ENCODE assay signal across 5 fruit fly cellular contexts in the genomic region with DNA sequence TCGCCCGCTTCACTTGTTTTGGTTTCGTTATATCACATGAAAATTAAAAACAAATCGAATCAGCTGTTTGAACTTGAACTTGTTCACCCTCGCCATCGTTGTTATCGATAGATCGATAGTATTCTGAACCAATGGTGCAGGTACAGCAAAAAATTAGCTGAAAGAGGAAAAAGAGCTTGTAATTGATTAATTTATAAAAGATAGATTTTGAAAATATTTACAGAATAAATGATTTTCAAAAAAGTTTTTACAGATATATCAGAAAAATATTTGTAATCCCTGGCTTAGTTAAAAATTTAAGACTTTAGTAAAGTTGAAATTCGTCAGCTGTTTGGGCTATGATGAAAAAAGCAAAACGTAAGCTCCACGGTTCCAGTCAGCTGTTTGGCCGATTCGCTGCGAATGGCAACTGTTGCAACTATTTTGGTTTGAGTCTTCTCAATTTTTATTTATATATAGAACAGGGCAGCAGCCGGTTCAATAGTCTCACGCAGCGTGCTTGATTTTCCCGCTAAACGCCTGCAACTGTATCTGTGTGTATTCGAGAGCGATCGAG.
TF ChIP-seq lines count a peak whose summit lies in the region.

CG11035 (minus strand) TSS at position 87 of the 556 bp plus-strand sequence.
unc-45 (plus strand) TSS at position 379 of the 556 bp plus-strand sequence.

- no peak for TF ChIP-seq CTCF in whole organism, embryonic (GFP tag; optimal IDR thresholded peaks at IDR 0.05; lab: Kevin White, UChicago)

TF ChIP-seq in whole organism, adult, 20 proteins besides CTCF, POLR2A, EP300 and RAD21 (continues in another document):
- no peak for TF ChIP-seq CG5204 (GFP tag; optimal IDR thresholded peaks at IDR 0.05; lab: Kevin White, UChicago)
- peak; percentile 28 for TF ChIP-seq Crg-1 (GFP tag; optimal IDR thresholded peaks at IDR 0.05; lab: Kevin White, UChicago)
- peak; percentile 63 for TF ChIP-seq CG11617 (GFP tag; optimal IDR thresholded peaks at IDR 0.05; lab: Kevin White, UChicago)
- TF ChIP-seq CG14711 (tag; optimal IDR thresholded peaks at IDR 0.05; lab: Kevin White, UChicago), result peak; percentile 53
- peak; percentile 33 for TF ChIP-seq CG7101 (tag; optimal IDR thresholded peaks at IDR 0.05; lab: Kevin White, UChicago)
- peak; percentile 29 for TF ChIP-seq CG33017 (tag; optimal IDR thresholded peaks at IDR 0.05; lab: Kevin White, UChicago)
- TF ChIP-seq CG7045 (GFP tag; optimal IDR thresholded peaks at IDR 0.05; lab: Kevin White, UChicago), result peak; percentile 51
- TF ChIP-seq Clk (GFP tag; optimal IDR thresholded peaks at IDR 0.05; lab: Kevin White, UChicago), result no peak
- no peak for TF ChIP-seq CG12768 (GFP tag; optimal IDR thresholded peaks at IDR 0.05; lab: Kevin White, UChicago)
- TF ChIP-seq CG1620 (GFP tag; optimal IDR thresholded peaks at IDR 0.05; lab: Kevin White, UChicago), result peak; percentile 14
- TF ChIP-seq pad (GFP tag; optimal IDR thresholded peaks at IDR 0.05; lab: Kevin White, UChicago), result peak; percentile 18
- no peak for TF ChIP-seq Hr96 (GFP tag; optimal IDR thresholded peaks at IDR 0.05; lab: Kevin White, UChicago)
- peak; percentile 10 for TF ChIP-seq cic (GFP tag; optimal IDR thresholded peaks at IDR 0.05; lab: Kevin White, UChicago)
- no peak for TF ChIP-seq ovo (GFP tag; optimal IDR thresholded peaks at IDR 0.05; lab: Kevin White, UChicago)
- peak; percentile 62 for TF ChIP-seq Mnt (GFP tag; optimal IDR thresholded peaks at IDR 0.05; lab: Kevin White, UChicago)
- peak; percentile 64 for TF ChIP-seq tj (GFP tag; optimal IDR thresholded peaks at IDR 0.05; lab: Kevin White, UChicago)
- peak; percentile 70 for TF ChIP-seq bab1 (GFP tag; optimal IDR thresholded peaks at IDR 0.05; lab: Kevin White, UChicago)

TF ChIP-seq in whole organism, embryonic, 481 proteins besides CTCF, POLR2A, EP300 and RAD21 (continues in another document):
- TF ChIP-seq CG10654 (GFP tag; optimal IDR thresholded peaks at IDR 0.05; lab: Kevin White, UChicago) (peak; percentile 16), esg (GFP tag; conservative IDR thresholded peaks at IDR 0.05; lab: Robert Waterston, UW) (no peak), psq (GFP tag; optimal IDR thresholded peaks at IDR 0.05; lab: Kevin White, UChicago) (no peak), CG11085 (GFP tag; IDR thresholded peaks at IDR 0.05; lab: Robert Waterston, UW) (no peak), zfh2 (GFP tag; optimal IDR thresholded peaks at IDR 0.05; lab: Kevin White, UChicago) (no peak), emc (GFP tag; optimal IDR thresholded peaks at IDR 0.05; lab: Kevin White, UChicago) (no peak), unpg (GFP tag; optimal IDR thresholded peaks at IDR 0.05; lab: Kevin White, UChicago) (peak; percentile 27), CG15514 (GFP tag; optimal IDR thresholded peaks at IDR 0.05; lab: Kevin White, UChicago) (peak; percentile 99), trem (tag; optimal IDR thresholded peaks at IDR 0.05; lab: Kevin White, UChicago) (peak; percentile 41), CG13287 (GFP tag; IDR thresholded peaks at IDR 0.05; lab: Robert Waterston, UW; ENCODE audit: partially characterized antibody) (peak; percentile 83), pnt (GFP tag; optimal IDR thresholded peaks at IDR 0.05; lab: Kevin White, UChicago) (no peak), sc (optimal IDR thresholded peaks at IDR 0.05; lab: Kevin White, UChicago) (no peak), sc (GFP tag; optimal IDR thresholded peaks at IDR 0.05; lab: Kevin White, UChicago) (no peak), HHEX (GFP tag; optimal IDR thresholded peaks at IDR 0.05; lab: Kevin White, UChicago) (no peak), CG1603 (tag; optimal IDR thresholded peaks at IDR 0.05; lab: Kevin White, UChicago) (no peak), rib (GFP tag; IDR thresholded peaks at IDR 0.05; lab: Robert Waterston, UW) (no peak), CG2120 (GFP tag; optimal IDR thresholded peaks at IDR 0.05; lab: Kevin White, UChicago) (peak; percentile 59)

TF ChIP-seq in whole organism, prepupa, 60 proteins besides CTCF, POLR2A, EP300 and RAD21 (continues in another document):
- TF ChIP-seq acj6 (GFP tag; optimal IDR thresholded peaks at IDR 0.05; lab: Kevin White, UChicago) (no peak), achi (GFP tag; optimal IDR thresholded peaks at IDR 0.05; lab: Kevin White, UChicago) (peak; percentile 26), dsx (GFP tag; optimal IDR thresholded peaks at IDR 0.05; lab: Kevin White, UChicago; ENCODE audit: poor library complexity, severe bottlenecking) (peak; percentile 68), Smox (GFP tag; optimal IDR thresholded peaks at IDR 0.05; lab: Kevin White, UChicago) (peak; percentile 31), CG1621 (tag; optimal IDR thresholded peaks at IDR 0.05; lab: Kevin White, UChicago) (no peak), salr (GFP tag; optimal IDR thresholded peaks at IDR 0.05; lab: Kevin White, UChicago) (no peak), Eip93F (GFP tag; optimal IDR thresholded peaks at IDR 0.05; lab: Kevin White, UChicago) (no peak), Lpt (GFP tag; optimal IDR thresholded peaks at IDR 0.05; lab: Kevin White, UChicago) (no peak), Ets21C (GFP tag; optimal IDR thresholded peaks at IDR 0.05; lab: Kevin White, UChicago) (no peak), CG8119 (GFP tag; IDR thresholded peaks at IDR 0.05; lab: Robert Waterston, UW) (no peak), CG11902 (GFP tag; optimal IDR thresholded peaks at IDR 0.05; lab: Kevin White, UChicago) (no peak), Blimp-1 (GFP tag; optimal IDR thresholded peaks at IDR 0.05; lab: Kevin White, UChicago) (no peak), esn (GFP tag; optimal IDR thresholded peaks at IDR 0.05; lab: Kevin White, UChicago) (peak; percentile 43), CG15336 (GFP tag; IDR thresholded peaks at IDR 0.05; lab: Robert Waterston, UW) (no peak), CG31627 (GFP tag; optimal IDR thresholded peaks at IDR 0.05; lab: Kevin White, UChicago) (peak; percentile 8), CG8632 (GFP tag; optimal IDR thresholded peaks at IDR 0.05; lab: Kevin White, UChicago) (no peak), CG3919 (GFP tag; optimal IDR thresholded peaks at IDR 0.05; lab: Kevin White, UChicago) (peak; percentile 37), pdm3 (GFP tag; optimal IDR thresholded peaks at IDR 0.05; lab: Kevin White, UChicago) (peak; percentile 42)

TF ChIP-seq in whole organism, pupa, 21 proteins besides CTCF, POLR2A, EP300 and RAD21 (continues in another document):
- TF ChIP-seq CG12605 (GFP tag; IDR thresholded peaks at IDR 0.05; lab: Robert Waterston, UW) (no peak), CG8301 (tag; optimal IDR thresholded peaks at IDR 0.05; lab: Kevin White, UChicago) (peak; percentile 20), Ets98B (GFP tag; IDR thresholded peaks at IDR 0.05; lab: Robert Waterston, UW) (no peak; the same call in 1 of the 2 replicates), CG13204 (GFP tag; optimal IDR thresholded peaks at IDR 0.05; lab: Kevin White, UChicago) (no peak), CG15710 (tag; optimal IDR thresholded peaks at IDR 0.05; lab: Kevin White, UChicago) (peak; percentile 38), CG34367 (tag; optimal IDR thresholded peaks at IDR 0.05; lab: Kevin White, UChicago) (no peak), CG9948 (tag; optimal IDR thresholded peaks at IDR 0.05; lab: Kevin White, UChicago) (peak; percentile 3), Pif1A (GFP tag; optimal IDR thresholded peaks at IDR 0.05; lab: Kevin White, UChicago) (no peak), CG14655 (GFP tag; optimal IDR thresholded peaks at IDR 0.05; lab: Kevin White, UChicago) (peak; percentile 49), CG17806 (tag; optimal IDR thresholded peaks at IDR 0.05; lab: Kevin White, UChicago) (peak; percentile 34), CG10348 (GFP tag; IDR thresholded peaks at IDR 0.05; lab: Robert Waterston, UW) (no peak), D1 (tag; optimal IDR thresholded peaks at IDR 0.05; lab: Kevin White, UChicago) (no peak), CG4496 (GFP tag; IDR thresholded peaks at IDR 0.05; lab: Robert Waterston, UW) (0 out of 3 replicates have a peak, but pooled peaks have one; percentile 61), fd96Ca (GFP tag; IDR thresholded peaks at IDR 0.05; lab: Robert Waterston, UW) (no peak), Snoo (tag; optimal IDR thresholded peaks at IDR 0.05; lab: Kevin White, UChicago) (no peak), CG8159 (tag; optimal IDR thresholded peaks at IDR 0.05; lab: Kevin White, UChicago) (peak; percentile 39), CG32121 (GFP tag; IDR thresholded peaks at IDR 0.05; lab: Robert Waterston, UW) (0 out of 2 replicates have a peak, but pooled peaks have one; percentile 42), Pif1B (GFP tag; optimal IDR thresholded peaks at IDR 0.05; lab: Kevin White, UChicago) (no peak), EcR (GFP tag; optimal IDR thresholded peaks at IDR 0.05; lab: Kevin White, UChicago) (peak; percentile 87)

TF ChIP-seq in whole organism, wandering third instar larva, 38 proteins besides CTCF, POLR2A, EP300 and RAD21 (continues in another document):
- TF ChIP-seq dsf (GFP tag; optimal IDR thresholded peaks at IDR 0.05; lab: Kevin White, UChicago; ENCODE audit: borderline replicate concordance) (peak; percentile 10), Vsx2 (GFP tag; optimal IDR thresholded peaks at IDR 0.05; lab: Kevin White, UChicago; ENCODE audit: partially characterized antibody) (no peak), Myc (optimal IDR thresholded peaks at IDR 0.05; lab: Kevin White, UChicago) (peak; percentile 55), foxo (GFP tag; optimal IDR thresholded peaks at IDR 0.05; lab: Kevin White, UChicago) (peak in 1 of 2 experiments; percentile 48), Sp1 (GFP tag; optimal IDR thresholded peaks at IDR 0.05; lab: Kevin White, UChicago) (peak; percentile 50), rgr (GFP tag; optimal IDR thresholded peaks at IDR 0.05; lab: Kevin White, UChicago) (peak; percentile 17), CG32264 (GFP tag; optimal IDR thresholded peaks at IDR 0.05; lab: Kevin White, UChicago) (no peak), Abd-B (GFP tag; optimal IDR thresholded peaks at IDR 0.05; lab: Kevin White, UChicago) (no peak), HLH106 (tag; optimal IDR thresholded peaks at IDR 0.05; lab: Kevin White, UChicago) (peak; percentile 72), jim (GFP tag; optimal IDR thresholded peaks at IDR 0.05; lab: Kevin White, UChicago) (no peak), brk (GFP tag; optimal IDR thresholded peaks at IDR 0.05; lab: Kevin White, UChicago) (peak; percentile 13), Mio (GFP tag; optimal IDR thresholded peaks at IDR 0.05; lab: Kevin White, UChicago) (no peak), fru (GFP tag; optimal IDR thresholded peaks at IDR 0.05; lab: Kevin White, UChicago) (peak; percentile 37), dmrt93B (GFP tag; optimal IDR thresholded peaks at IDR 0.05; lab: Kevin White, UChicago) (no peak), br (GFP tag; optimal IDR thresholded peaks at IDR 0.05; lab: Kevin White, UChicago) (no peak), pan (optimal IDR thresholded peaks at IDR 0.05; lab: Kevin White, UChicago) (no peak), Jra (GFP tag; optimal IDR thresholded peaks at IDR 0.05; lab: Kevin White, UChicago) (peak; percentile 46), lola (GFP tag; optimal IDR thresholded peaks at IDR 0.05; lab: Kevin White, UChicago) (no peak), woc (GFP tag; optimal IDR thresholded peaks at IDR 0.05; lab: Kevin White, UChicago) (peak; percentile 83), GATAd (GFP tag; optimal IDR thresholded peaks at IDR 0.05; lab: Kevin White, UChicago) (no peak), Dfd (GFP tag; optimal IDR thresholded peaks at IDR 0.05; lab: Kevin White, UChicago) (no peak), Hr78 (GFP tag; optimal IDR thresholded peaks at IDR 0.05; lab: Kevin White, UChicago) (no peak)
